Fruit fly (Drosophila melanogaster): Measurements from ENCODE around the gene CIAPIN1.
A peak's percentile ranks its signal among the peaks of the same experiment; 100 is the strongest.

Gene CIAPIN1

DNA sequence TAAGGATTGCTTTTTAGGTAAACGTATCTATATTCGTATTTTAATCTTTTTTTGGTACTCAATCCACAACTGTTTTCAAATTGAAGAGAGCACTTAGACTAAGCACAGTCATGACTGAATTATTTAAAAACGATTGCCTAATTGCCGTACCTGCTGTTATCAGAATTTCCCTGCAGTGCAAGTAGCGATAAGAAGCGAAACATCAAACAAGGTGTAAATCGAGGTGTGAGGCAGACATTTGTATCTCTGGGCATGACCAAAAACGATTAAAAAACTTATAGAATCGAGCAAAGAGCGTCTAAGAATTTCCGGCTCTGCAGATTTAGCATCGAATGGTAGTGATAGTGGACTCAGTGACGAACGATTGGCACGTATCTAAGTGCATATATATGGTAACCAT lies 16.4 kb upstream of the CIAPIN1 start:
- TF ChIP-seq toe (GFP tag; optimal IDR thresholded peaks at IDR 0.05) = no peak
- TF ChIP-seq pad (GFP tag; optimal IDR thresholded peaks at IDR 0.05) = no peak
- TF ChIP-seq cnc (optimal IDR thresholded peaks at IDR 0.05) = no peak
- no peak for TF ChIP-seq CG11617 (GFP tag; optimal IDR thresholded peaks at IDR 0.05)
- no peak for TF ChIP-seq CG7101 (tag; optimal IDR thresholded peaks at IDR 0.05)
- no peak for TF ChIP-seq CG33017 (tag; optimal IDR thresholded peaks at IDR 0.05)
- TF ChIP-seq cic (GFP tag; optimal IDR thresholded peaks at IDR 0.05) = no peak
- no peak for TF ChIP-seq ovo (GFP tag; optimal IDR thresholded peaks at IDR 0.05)
- no peak for TF ChIP-seq CG1620 (GFP tag; optimal IDR thresholded peaks at IDR 0.05)

dm6 chr2L:15052805-15053388 lies 14.2 kb upstream of the CIAPIN1 start:
- TF ChIP-seq Hr96 (GFP tag; optimal IDR thresholded peaks at IDR 0.05) = no peak
- TF ChIP-seq Mnt (GFP tag; optimal IDR thresholded peaks at IDR 0.05) = no peak
- no peak for TF ChIP-seq toe (GFP tag; optimal IDR thresholded peaks at IDR 0.05)
- no peak for TF ChIP-seq kay (GFP tag; ENCODE audit: borderline replicate concordance)
- no peak for TF ChIP-seq CG11617 (GFP tag; optimal IDR thresholded peaks at IDR 0.05)
- no peak for TF ChIP-seq Crg-1 (GFP tag; optimal IDR thresholded peaks at IDR 0.05)
- no peak for TF ChIP-seq ovo (GFP tag; optimal IDR thresholded peaks at IDR 0.05)
- TF ChIP-seq cnc (optimal IDR thresholded peaks at IDR 0.05) = no peak
- TF ChIP-seq CG7101 (tag; optimal IDR thresholded peaks at IDR 0.05) = no peak
- no peak for TF ChIP-seq pad (GFP tag; optimal IDR thresholded peaks at IDR 0.05)
- no peak for TF ChIP-seq tj (GFP tag; optimal IDR thresholded peaks at IDR 0.05)
- TF ChIP-seq bab1 (GFP tag; optimal IDR thresholded peaks at IDR 0.05) = no peak
- TF ChIP-seq CG1620 (GFP tag; optimal IDR thresholded peaks at IDR 0.05) = no peak

dm6 chr2L:15043718-15044117 lies 5.1 kb upstream of the CIAPIN1 start:
- TF ChIP-seq CG14711 (tag; optimal IDR thresholded peaks at IDR 0.05) (no peak), CG7045 (GFP tag; optimal IDR thresholded peaks at IDR 0.05) (no peak), CG33017 (tag; optimal IDR thresholded peaks at IDR 0.05) (no peak), CG11617 (GFP tag; optimal IDR thresholded peaks at IDR 0.05) (no peak), Mnt (GFP tag; optimal IDR thresholded peaks at IDR 0.05) (no peak), cic (GFP tag; optimal IDR thresholded peaks at IDR 0.05) (no peak), toe (GFP tag; optimal IDR thresholded peaks at IDR 0.05) (no peak), pad (GFP tag; optimal IDR thresholded peaks at IDR 0.05) (no peak), cnc (optimal IDR thresholded peaks at IDR 0.05) (no peak), CG5204 (GFP tag; optimal IDR thresholded peaks at IDR 0.05) (no peak)

DNA sequence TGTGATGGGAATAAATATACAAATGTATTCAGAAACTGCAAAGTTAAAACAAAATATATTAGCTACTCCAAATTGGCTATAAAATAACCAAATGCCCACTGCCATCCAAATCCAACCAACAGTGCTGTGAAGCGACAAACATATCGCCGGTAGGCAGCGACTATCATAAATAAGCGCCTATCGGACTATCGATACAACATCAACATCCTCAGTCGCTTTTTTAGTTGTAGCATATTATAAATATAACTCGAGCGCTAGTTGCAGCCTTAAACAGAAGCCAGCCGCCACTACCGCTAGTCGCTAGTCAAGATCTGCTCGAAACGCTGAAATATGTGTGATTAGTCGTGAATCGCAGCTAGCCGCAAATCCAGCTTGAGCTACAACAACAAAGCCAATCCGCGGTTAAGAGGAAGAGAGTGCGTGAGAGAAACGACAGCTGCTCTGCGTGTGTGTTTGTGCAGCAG lies 680 bp upstream of the CIAPIN1 start:
- no peak for TF ChIP-seq tj (GFP tag; optimal IDR thresholded peaks at IDR 0.05)
- no peak for TF ChIP-seq CG7045 (GFP tag; optimal IDR thresholded peaks at IDR 0.05)
- peak; percentile 47 for TF ChIP-seq Crg-1 (GFP tag; optimal IDR thresholded peaks at IDR 0.05)
- TF ChIP-seq Mnt (GFP tag; optimal IDR thresholded peaks at IDR 0.05) = peak; percentile 18
- peak; percentile 54 for TF ChIP-seq pad (GFP tag; optimal IDR thresholded peaks at IDR 0.05)
- peak; percentile 12 for TF ChIP-seq CG5204 (GFP tag; optimal IDR thresholded peaks at IDR 0.05)
- TF ChIP-seq CG33017 (tag; optimal IDR thresholded peaks at IDR 0.05) = no peak
- peak; percentile 61 for TF ChIP-seq Hr96 (GFP tag; optimal IDR thresholded peaks at IDR 0.05)
- peak; percentile 40 for TF ChIP-seq bab1 (GFP tag; optimal IDR thresholded peaks at IDR 0.05)
- peak; percentile 15 for TF ChIP-seq CG12768 (GFP tag; optimal IDR thresholded peaks at IDR 0.05)
- TF ChIP-seq CG7101 (tag; optimal IDR thresholded peaks at IDR 0.05) = peak; percentile 45
- TF ChIP-seq ovo (GFP tag; optimal IDR thresholded peaks at IDR 0.05) = no peak
- no peak for TF ChIP-seq kay (GFP tag; ENCODE audit: borderline replicate concordance)
- TF ChIP-seq CG14711 (tag; optimal IDR thresholded peaks at IDR 0.05) = peak; percentile 36
- no peak for TF ChIP-seq cnc (optimal IDR thresholded peaks at IDR 0.05)
- TF ChIP-seq CG11617 (GFP tag; optimal IDR thresholded peaks at IDR 0.05) = no peak
- TF ChIP-seq CG1620 (GFP tag; optimal IDR thresholded peaks at IDR 0.05) = peak; percentile 56
- TF ChIP-seq cic (GFP tag; optimal IDR thresholded peaks at IDR 0.05) = no peak
- no peak for TF ChIP-seq Clk (GFP tag; optimal IDR thresholded peaks at IDR 0.05)
- TF ChIP-seq toe (GFP tag; optimal IDR thresholded peaks at IDR 0.05) = peak; percentile 41

DNA sequence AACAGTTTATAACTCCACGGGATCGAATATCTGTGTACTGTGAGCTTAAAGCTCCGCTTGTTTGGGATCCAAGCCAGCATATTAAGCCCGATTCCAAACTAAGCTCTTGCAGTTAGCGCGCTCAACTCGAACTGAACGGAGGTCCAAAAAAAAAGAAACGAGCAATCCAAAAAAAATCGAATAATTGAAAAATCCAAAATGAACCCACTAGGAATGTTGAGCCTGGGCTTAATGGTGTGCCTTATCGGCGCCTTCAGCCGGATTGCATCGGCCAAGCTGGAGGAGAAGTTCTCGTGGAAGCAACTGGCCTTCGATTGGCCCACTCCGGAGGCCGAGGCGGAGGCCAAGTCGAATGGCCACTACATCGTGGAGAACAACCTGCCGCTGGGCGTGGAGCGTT lies 3.3 kb downstream of the CIAPIN1 start, which contains the start of gene yellow-c:
Gene yellow-c (plus strand): TSS at position 29 of the 400 bp plus-strand sequence.
- no peak for TF ChIP-seq CG33017 (tag; optimal IDR thresholded peaks at IDR 0.05)
- TF ChIP-seq Mnt (GFP tag; optimal IDR thresholded peaks at IDR 0.05) = no peak
- TF ChIP-seq CG11617 (GFP tag; optimal IDR thresholded peaks at IDR 0.05) = no peak
- TF ChIP-seq Crg-1 (GFP tag; optimal IDR thresholded peaks at IDR 0.05) = no peak
- TF ChIP-seq kay (GFP tag; ENCODE audit: borderline replicate concordance) = no peak

dm6 chr2L:15031650-15032049 lies 7.0 kb downstream of the CIAPIN1 start, which contains the start of gene CG31832:
TSS of gene CG31832 (minus strand) at chr2L:15031750.
- TF ChIP-seq cnc (optimal IDR thresholded peaks at IDR 0.05) (no peak), CG1620 (GFP tag; optimal IDR thresholded peaks at IDR 0.05) (no peak), kay (GFP tag; ENCODE audit: borderline replicate concordance) (peak; percentile 20), toe (GFP tag; optimal IDR thresholded peaks at IDR 0.05) (no peak), CG5204 (GFP tag; optimal IDR thresholded peaks at IDR 0.05) (no peak), ovo (GFP tag; optimal IDR thresholded peaks at IDR 0.05) (no peak)

dm6 chr2L:15026582-15026981 lies 12.1 kb downstream of the CIAPIN1 start, which contains the start of gene CG33310:
TSS of gene CG33310 (plus strand) at chr2L:15026882.
- TF ChIP-seq Hr96 (GFP tag; optimal IDR thresholded peaks at IDR 0.05) (no peak), pad (GFP tag; optimal IDR thresholded peaks at IDR 0.05) (no peak), CG11617 (GFP tag; optimal IDR thresholded peaks at IDR 0.05) (no peak), tj (GFP tag; optimal IDR thresholded peaks at IDR 0.05) (no peak), ovo (GFP tag; optimal IDR thresholded peaks at IDR 0.05) (no peak)
